Worm (Caenorhabditis elegans): ENCODE results near the gene ash-2.

The ash-2 gene

DNA sequence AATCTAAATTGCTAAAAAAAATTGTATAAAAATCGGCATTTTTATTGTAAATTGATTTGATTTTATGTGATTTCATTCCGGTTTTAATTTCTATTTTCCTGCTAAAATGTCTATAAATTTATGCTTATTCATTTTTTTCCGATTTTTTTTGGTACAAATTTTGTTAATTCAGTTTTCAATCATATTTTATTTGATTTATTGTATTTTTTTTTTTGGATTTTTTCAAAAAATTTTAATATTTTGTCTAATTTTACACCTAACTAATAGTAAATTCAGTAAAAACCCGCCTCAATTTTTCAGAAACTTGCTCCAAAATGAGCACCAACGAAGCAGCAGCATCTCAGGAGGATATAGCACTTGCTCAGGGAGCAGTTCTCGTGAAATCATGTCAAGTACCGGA is 13.1 kb downstream of the ash-2 start, which contains the start of gene dhps-1:
TSS of gene dhps-1 (plus strand) at position 301 of the 400 bp plus-strand sequence.
- TF ChIP-seq W03F9.2 (tag; optimal IDR thresholded peaks at IDR 0.05) (no peak), dao-5 (tag; optimal IDR thresholded peaks at IDR 0.05) (no peak), him-1 (tag; optimal IDR thresholded peaks at IDR 0.05) (no peak)

- TF ChIP-seq W03F9.2 (tag; optimal IDR thresholded peaks at IDR 0.05) (no peak), him-1 (tag; optimal IDR thresholded peaks at IDR 0.05) (no peak), dao-5 (tag; optimal IDR thresholded peaks at IDR 0.05) (no peak)
Observed at ce11 chrII:11994940-11995339, 15.3 kb downstream of the ash-2 start.

DNA sequence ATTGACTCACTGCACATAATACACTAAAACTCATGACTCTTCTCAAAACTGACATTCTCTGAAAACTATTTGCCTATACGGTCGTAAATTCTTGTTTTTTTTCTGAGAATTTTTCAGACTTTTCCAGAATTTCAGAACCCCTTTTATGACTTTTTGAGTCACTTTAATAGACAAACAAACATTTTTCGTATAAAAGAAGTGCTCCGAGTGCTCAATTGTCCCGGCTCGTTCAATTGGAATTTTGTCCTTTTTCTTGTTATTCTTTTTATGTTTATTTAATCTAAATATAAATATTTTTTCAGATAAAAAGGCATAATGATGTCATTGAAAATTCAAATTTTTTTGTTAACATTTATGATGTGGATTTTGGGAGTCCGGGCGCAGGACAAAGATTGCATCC is 19.3 kb downstream of the ash-2 start, which contains the start of gene Y17G7B.23:
TSS of gene Y17G7B.23 (plus strand) at position 301 of the 400 bp plus-strand sequence.
- TF ChIP-seq him-1 (tag; optimal IDR thresholded peaks at IDR 0.05) (no peak), dao-5 (tag; optimal IDR thresholded peaks at IDR 0.05) (no peak), W03F9.2 (tag; optimal IDR thresholded peaks at IDR 0.05) (no peak)

DNA sequence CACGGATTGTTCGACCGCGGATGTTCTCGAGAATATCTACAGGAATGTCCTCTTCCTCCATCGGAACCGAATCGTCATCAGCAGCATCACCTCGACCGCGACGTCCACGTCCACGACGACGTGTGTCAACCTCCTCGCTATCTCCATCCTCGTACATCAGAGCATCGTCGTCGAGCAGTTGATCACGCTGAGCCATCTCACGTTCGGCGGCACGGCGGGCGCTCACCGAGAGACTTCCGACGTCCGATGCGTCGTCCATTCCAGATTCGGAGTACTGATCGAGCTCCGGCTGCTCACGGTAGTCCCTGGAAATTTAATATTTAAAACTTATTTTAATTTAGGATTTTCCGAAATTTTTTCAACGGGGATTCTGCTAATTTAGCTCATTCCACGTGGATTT is 26.3 kb downstream of the ash-2 start:
- TF ChIP-seq W03F9.2 (tag; optimal IDR thresholded peaks at IDR 0.05): no peak
- no peak for TF ChIP-seq dao-5 (tag; optimal IDR thresholded peaks at IDR 0.05)
- no peak for TF ChIP-seq him-1 (tag; optimal IDR thresholded peaks at IDR 0.05)

DNA sequence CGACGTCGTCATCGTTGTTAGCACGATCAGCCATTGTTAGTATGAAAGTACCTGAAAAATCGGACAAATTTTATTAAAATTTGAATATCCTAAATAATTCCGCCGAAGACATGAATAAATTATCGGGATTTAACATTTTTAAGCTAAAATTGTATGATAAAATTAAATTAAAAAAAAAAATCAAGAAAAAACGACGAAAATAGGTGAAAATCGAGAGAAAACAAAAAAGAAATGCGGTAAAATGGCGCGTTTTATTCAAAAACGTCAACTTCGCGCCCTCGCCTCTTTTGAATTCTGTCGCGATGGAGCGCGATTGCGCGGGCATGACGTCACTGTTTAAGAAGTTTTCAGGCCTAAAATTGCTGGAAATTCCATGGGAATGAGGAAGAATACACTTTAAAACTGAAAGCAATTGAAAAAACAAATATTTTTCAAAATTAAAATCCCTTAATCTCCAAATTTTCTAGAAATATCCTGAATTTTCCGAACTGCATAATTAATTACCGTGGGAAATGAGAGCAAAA is 27.0 kb downstream of the ash-2 start, which contains the start of gene mcm-2:
TSS of gene mcm-2 (minus strand) at position 51 of the 524 bp plus-strand sequence.
- TF ChIP-seq him-1 (tag; optimal IDR thresholded peaks at IDR 0.05) (no peak), W03F9.2 (tag; optimal IDR thresholded peaks at IDR 0.05) (peak; percentile 70), dao-5 (tag; optimal IDR thresholded peaks at IDR 0.05) (no peak)

DNA sequence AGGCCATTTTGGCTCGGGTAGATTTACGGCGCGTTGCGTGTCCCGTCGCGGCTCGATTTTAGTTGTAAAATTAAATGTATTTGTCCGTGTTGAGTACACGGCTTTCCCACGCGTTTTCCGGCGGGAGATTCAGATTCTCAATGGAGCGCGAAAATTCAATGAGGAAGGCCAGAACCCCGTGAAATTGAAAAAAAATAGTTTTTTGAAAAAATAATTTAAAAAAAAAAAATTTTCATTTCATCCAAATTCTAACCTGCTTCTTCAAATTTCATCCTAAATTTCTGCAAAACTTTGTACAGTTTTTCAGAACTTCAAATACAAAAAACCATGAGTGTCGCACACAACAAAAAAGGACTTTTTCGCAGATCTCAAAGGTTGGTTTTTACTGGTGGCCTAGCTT is 29.1 kb downstream of the ash-2 start, which contains the start of gene glb-29:
TSS of gene glb-29 (plus strand) at position 301 of the 400 bp plus-strand sequence.
- TF ChIP-seq W03F9.2 (tag; optimal IDR thresholded peaks at IDR 0.05): no peak
- no peak for TF ChIP-seq dao-5 (tag; optimal IDR thresholded peaks at IDR 0.05)
- no peak for TF ChIP-seq him-1 (tag; optimal IDR thresholded peaks at IDR 0.05)

- no peak for TF ChIP-seq W03F9.2 (tag; optimal IDR thresholded peaks at IDR 0.05)
- TF ChIP-seq dao-5 (tag; optimal IDR thresholded peaks at IDR 0.05): no peak
- no peak for TF ChIP-seq him-1 (tag; optimal IDR thresholded peaks at IDR 0.05)
Observed at ce11 chrII:12023315-12023878, 43.8 kb downstream of the ash-2 start, which contains the start of gene Y17G7B.12. Gene Y17G7B.12, plus strand, starts transcription at chrII:12023861.

DNA sequence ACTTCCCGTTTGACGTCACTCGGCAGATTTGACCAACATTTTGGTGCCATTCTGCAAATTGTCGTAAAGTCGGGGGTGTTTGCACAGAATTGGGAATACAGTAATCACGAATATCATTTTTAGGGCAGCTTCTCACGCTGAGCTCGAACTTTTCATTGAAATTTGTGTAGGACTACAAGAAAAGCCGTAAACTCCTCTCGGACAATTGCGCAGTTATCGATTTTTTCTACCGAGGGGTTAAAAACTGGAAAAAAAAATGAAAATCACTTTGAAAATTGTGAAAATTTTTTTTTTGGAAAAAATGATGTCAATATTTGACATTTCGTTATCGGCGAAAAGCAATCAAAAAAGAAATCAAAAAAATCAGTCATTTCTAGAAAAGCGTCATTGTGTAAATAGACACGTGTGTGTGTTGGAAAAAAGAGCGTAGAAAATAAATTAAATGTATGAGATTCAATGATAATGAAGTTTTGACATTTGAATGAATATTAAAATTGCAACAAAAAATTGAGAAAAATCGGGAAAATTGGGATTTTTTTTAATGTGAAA is 48.1 kb downstream of the ash-2 start, which contains the start of gene Y17G7B.8:
TSS of gene Y17G7B.8 (minus strand) at position 51 of the 549 bp plus-strand sequence.
- no peak for TF ChIP-seq him-1 (tag; optimal IDR thresholded peaks at IDR 0.05)
- no peak for TF ChIP-seq dao-5 (tag; optimal IDR thresholded peaks at IDR 0.05)
- TF ChIP-seq W03F9.2 (tag; optimal IDR thresholded peaks at IDR 0.05): no peak

- TF ChIP-seq W03F9.2 (tag; optimal IDR thresholded peaks at IDR 0.05) (no peak), him-1 (tag; optimal IDR thresholded peaks at IDR 0.05) (no peak), dao-5 (tag; optimal IDR thresholded peaks at IDR 0.05) (no peak)
Observed at ce11 chrII:12028707-12029106, 49.1 kb downstream of the ash-2 start.

- TF ChIP-seq him-1 (tag; optimal IDR thresholded peaks at IDR 0.05) (no peak), W03F9.2 (tag; optimal IDR thresholded peaks at IDR 0.05) (no peak)
Observed at ce11 chrII:12036075-12036474, 56.4 kb downstream of the ash-2 start.

- TF ChIP-seq W03F9.2 (tag; optimal IDR thresholded peaks at IDR 0.05) (no peak), dao-5 (tag; optimal IDR thresholded peaks at IDR 0.05) (no peak), him-1 (tag; optimal IDR thresholded peaks at IDR 0.05) (no peak)
Observed at ce11 chrII:12036516-12036915, 56.9 kb downstream of the ash-2 start, which contains the start of gene cyn-16. Gene cyn-16, minus strand, starts transcription at chrII:12036742.
